ENCODE assay signal across 1 fruit fly cellular context in genomic region chr3L:16477730-16478129, dm6.
TF ChIP-seq lines count a peak whose summit lies in the region.

No protein-coding gene starts in this region.

TF ChIP-seq in whole organism, embryonic, 481 proteins besides CTCF, POLR2A, EP300 and RAD21 (continued from another document):
- TF ChIP-seq CG34422 (GFP tag; IDR thresholded peaks at IDR 0.05; lab: Robert Waterston, UW), result 0 out of 3 replicates have a peak, but pooled peaks have one; percentile 18
- TF ChIP-seq CG11093 (GFP tag; IDR thresholded peaks at IDR 0.05; lab: Robert Waterston, UW), result no peak
- TF ChIP-seq Dek (tag; optimal IDR thresholded peaks at IDR 0.05; lab: Kevin White, UChicago), result no peak
- TF ChIP-seq CG2875 (GFP tag; optimal IDR thresholded peaks at IDR 0.05; lab: Kevin White, UChicago), result no peak
- no peak for TF ChIP-seq CG31365 (tag; optimal IDR thresholded peaks at IDR 0.05; lab: Kevin White, UChicago)
- TF ChIP-seq hkb (optimal IDR thresholded peaks at IDR 0.05; lab: Kevin White, UChicago), result no peak
- peak; percentile 39; the same call in 1 of the 2 replicates for TF ChIP-seq hkb (GFP tag; IDR thresholded peaks at IDR 0.05; lab: Robert Waterston, UW)
- peak; percentile 31 for TF ChIP-seq CG17385 (GFP tag; optimal IDR thresholded peaks at IDR 0.05; lab: Kevin White, UChicago)
- no peak for TF ChIP-seq ATbp (GFP tag; optimal IDR thresholded peaks at IDR 0.05; lab: Kevin White, UChicago)
- TF ChIP-seq CHES-1-like (GFP tag; optimal IDR thresholded peaks at IDR 0.05; lab: Kevin White, UChicago), result no peak
- 0 out of 2 replicates have a peak, but pooled peaks have one; percentile 26 for TF ChIP-seq seq (GFP tag; IDR thresholded peaks at IDR 0.05; lab: Robert Waterston, UW)
- no peak for TF ChIP-seq zen2 (GFP tag; IDR thresholded peaks at IDR 0.05; lab: Robert Waterston, UW; ENCODE audit: partially characterized antibody)
- TF ChIP-seq CG2678 (tag; optimal IDR thresholded peaks at IDR 0.05; lab: Kevin White, UChicago), result no peak
- no peak for TF ChIP-seq NK7.1 (GFP tag; optimal IDR thresholded peaks at IDR 0.05; lab: Kevin White, UChicago)
- no peak for TF ChIP-seq Max (GFP tag; optimal IDR thresholded peaks at IDR 0.05; lab: Kevin White, UChicago)
- peak; percentile 45 for TF ChIP-seq Med (GFP tag; lab: Kevin White, UChicago)
- no peak for TF ChIP-seq CG1233 (GFP tag; optimal IDR thresholded peaks at IDR 0.05; lab: Kevin White, UChicago)
- no peak for TF ChIP-seq Rx (GFP tag; IDR thresholded peaks at IDR 0.05; lab: Robert Waterston, UW)
- no peak for TF ChIP-seq zfh2 (GFP tag; optimal IDR thresholded peaks at IDR 0.05; lab: Kevin White, UChicago)
- TF ChIP-seq Usf (GFP tag; optimal IDR thresholded peaks at IDR 0.05; lab: Kevin White, UChicago), result no peak
- TF ChIP-seq ranshi (GFP tag; IDR thresholded peaks at IDR 0.05; lab: Robert Waterston, UW), result no peak
- TF ChIP-seq CG17612 (GFP tag; IDR thresholded peaks at IDR 0.05; lab: Robert Waterston, UW), result no peak
- TF ChIP-seq danr (GFP tag; IDR thresholded peaks at IDR 0.05; lab: Robert Waterston, UW), result no peak
- TF ChIP-seq bab2 (GFP tag; optimal IDR thresholded peaks at IDR 0.05; lab: Kevin White, UChicago), result no peak
- no peak for TF ChIP-seq CG7928 (GFP tag; optimal IDR thresholded peaks at IDR 0.05; lab: Kevin White, UChicago)
- no peak for TF ChIP-seq Asciz (GFP tag; optimal IDR thresholded peaks at IDR 0.05; lab: Kevin White, UChicago)
